Fruit fly (Drosophila melanogaster) whole organism, prepupa: Measurements from ENCODE around the gene CG43894.

Source experiments
- Blimp-1 ChIP-seq: fragments of 200-800 bp; sonication (Bioruptor generic); optimal IDR thresholded peaks from 3 replicates; lab custom pipeline; 2017; ENCODE audit warnings: missing biosample characterization, missing genetic modification characterization, mild to moderate bottlenecking, moderate library complexity, missing genetic modification reagents
- CG11294 ChIP-seq: fragments of 200-800 bp; sonication (Bioruptor generic); IDR thresholded peaks from 2 replicates; pipeline ENCODE4 v1.3.6; 2022; ENCODE audit warnings: missing biosample characterization, missing genetic modification characterization
- CG11902 ChIP-seq: fragments of 200-800 bp; sonication (Bioruptor generic); optimal IDR thresholded peaks from 3 replicates; lab custom pipeline; 2016; ENCODE audit warnings: missing biosample characterization, missing genetic modification characterization
- CG1621 ChIP-seq: fragments of 200-800 bp; sonication (Bioruptor generic); optimal IDR thresholded peaks from 3 replicates; lab custom pipeline; 2018; ENCODE audit warnings: missing biosample characterization, mild to moderate bottlenecking, missing genetic modification characterization
- CG16779 ChIP-seq: fragments of 200-800 bp; sonication (Bioruptor generic); optimal IDR thresholded peaks from 3 replicates; lab custom pipeline; 2017; ENCODE audit warnings: missing biosample characterization, mild to moderate bottlenecking, missing genetic modification characterization
- CG3032 ChIP-seq: fragments of 200-800 bp; optimal IDR thresholded peaks from 2 replicates; lab custom pipeline; 2019; ENCODE audit warnings: missing biosample characterization, mild to moderate bottlenecking, missing genetic modification characterization, moderate library complexity
- CG31627 ChIP-seq: fragments of 200-800 bp; sonication (Bioruptor generic); optimal IDR thresholded peaks from 3 replicates; lab custom pipeline; 2016; ENCODE audit warnings: missing biosample characterization, missing genetic modification characterization
- CG32006 ChIP-seq: fragments of 200-800 bp; sonication (Bioruptor generic); optimal IDR thresholded peaks from 3 replicates; lab custom pipeline; 2017; ENCODE audit warnings: missing biosample characterization, mild to moderate bottlenecking, missing genetic modification characterization
- CG34406 ChIP-seq: fragments of 200-800 bp; sonication (Bioruptor generic); optimal IDR thresholded peaks from 3 replicates; lab custom pipeline; 2016; ENCODE audit warnings: missing biosample characterization, missing genetic modification characterization
- CG4318 ChIP-seq: fragments of 200-800 bp; sonication (Bioruptor generic); optimal IDR thresholded peaks from 3 replicates; lab custom pipeline; 2017; ENCODE audit warnings: missing biosample characterization, mild to moderate bottlenecking, missing genetic modification characterization
- CG6163 ChIP-seq: fragments of 200-800 bp; sonication (Bioruptor generic); IDR thresholded peaks from 3 replicates; pipeline ENCODE4 v1.3.6; 2022; ENCODE audit warnings: missing biosample characterization, missing genetic modification characterization
- CG6276 ChIP-seq: fragments of 200-800 bp; sonication (Bioruptor generic); optimal IDR thresholded peaks from 2 replicates; lab custom pipeline; 2017; ENCODE audit warnings: missing biosample characterization, mild to moderate bottlenecking, missing genetic modification characterization
- CG6808 ChIP-seq: fragments of 200-800 bp; sonication (Bioruptor generic); optimal IDR thresholded peaks from 3 replicates; lab custom pipeline; 2017; ENCODE audit warnings: missing biosample characterization, missing genetic modification characterization, mild to moderate bottlenecking, moderate library complexity, missing genetic modification reagents
- CG6854 ChIP-seq: fragments of 200-800 bp; sonication (Bioruptor generic); optimal IDR thresholded peaks from 2 replicates; lab custom pipeline; 2017; ENCODE audit warnings: missing biosample characterization, mild to moderate bottlenecking, missing genetic modification characterization
- CG7368 ChIP-seq: fragments of 200-800 bp; sonication (Bioruptor generic); optimal IDR thresholded peaks from 3 replicates; lab custom pipeline; 2016; ENCODE audit warnings: missing biosample characterization, missing genetic modification characterization
- CG8119 ChIP-seq: fragments of 200-800 bp; sonication (Bioruptor generic); IDR thresholded peaks from 3 replicates; pipeline ENCODE4 v1.3.6; 2022; ENCODE audit warnings: missing biosample characterization, missing genetic modification characterization
- CG8319 ChIP-seq: fragments of 200-800 bp; sonication (Bioruptor generic); optimal IDR thresholded peaks from 3 replicates; lab custom pipeline; 2016; ENCODE audit warnings: missing biosample characterization, missing genetic modification characterization
- CG8632 ChIP-seq: fragments of 200-800 bp; sonication (Bioruptor generic); optimal IDR thresholded peaks from 3 replicates; lab custom pipeline; 2016; ENCODE audit warnings: missing biosample characterization, missing genetic modification characterization
- CG9139 ChIP-seq: fragments of 200-800 bp; sonication (Bioruptor generic); optimal IDR thresholded peaks from 3 replicates; lab custom pipeline; 2017; ENCODE audit warnings: missing biosample characterization, mild to moderate bottlenecking, missing genetic modification characterization
- Eip78C ChIP-seq: fragments of 200-800 bp; sonication (Bioruptor generic); peaks from one replicate; lab custom pipeline; 2016; ENCODE audit warnings: missing biosample characterization, missing genetic modification characterization
- Eip93F ChIP-seq: fragments of 200-800 bp; sonication (Bioruptor generic); optimal IDR thresholded peaks from 2 replicates; lab custom pipeline; 2016; ENCODE audit warnings: missing biosample characterization, mild to moderate bottlenecking, missing genetic modification characterization
- Ets21C ChIP-seq: fragments of 200-800 bp; sonication (Bioruptor generic); optimal IDR thresholded peaks from 3 replicates; lab custom pipeline; 2016; ENCODE audit warnings: missing biosample characterization, missing genetic modification characterization
- Ets96B ChIP-seq: fragments of 200-800 bp; optimal IDR thresholded peaks from 2 replicates; lab custom pipeline; 2019; ENCODE audit warnings: missing biosample characterization, mild to moderate bottlenecking, missing genetic modification characterization, moderate library complexity
- Gug ChIP-seq: fragments of 200-800 bp; sonication (Bioruptor generic); IDR thresholded peaks from 2 replicates; pipeline ENCODE4 v1.3.6; 2022; ENCODE audit warnings: missing biosample characterization, missing genetic modification characterization
- Met ChIP-seq: fragments of 200-800 bp; sonication (Bioruptor generic); optimal IDR thresholded peaks from 3 replicates; lab custom pipeline; 2016; ENCODE audit warnings: missing biosample characterization, missing genetic modification characterization
- OdsH ChIP-seq: fragments of 200-800 bp; sonication (Bioruptor generic); optimal IDR thresholded peaks from 3 replicates; lab custom pipeline; 2016; ENCODE audit warnings: missing biosample characterization, missing genetic modification characterization
- Smox ChIP-seq: fragments of 200-800 bp; sonication (Bioruptor generic); optimal IDR thresholded peaks from 3 replicates; lab custom pipeline; 2016; ENCODE audit warnings: missing biosample characterization, missing genetic modification characterization
- Sox102F ChIP-seq: fragments of 200-800 bp; sonication (Bioruptor generic); optimal IDR thresholded peaks from 2 replicates; lab custom pipeline; 2016; ENCODE audit warnings: missing biosample characterization, mild to moderate bottlenecking, missing genetic modification characterization
- Sox14 ChIP-seq: fragments of 200-800 bp; sonication (Bioruptor generic); optimal IDR thresholded peaks from 3 replicates; lab custom pipeline; 2016; ENCODE audit warnings: missing biosample characterization, missing genetic modification characterization
- cyc ChIP-seq: fragments of 200-800 bp; sonication (Bioruptor generic); optimal IDR thresholded peaks from 3 replicates; lab custom pipeline; 2016; ENCODE audit warnings: missing biosample characterization, missing genetic modification characterization
- dsx ChIP-seq: fragments of 200-800 bp; optimal IDR thresholded peaks from 3 replicates; lab custom pipeline; 2019; ENCODE audit warnings: missing biosample characterization, mild to moderate bottlenecking, missing genetic modification characterization, moderate library complexity; ENCODE audit not compliant: poor library complexity, severe bottlenecking
- eg ChIP-seq: fragments of 200-800 bp; sonication (Bioruptor generic); IDR thresholded peaks from 3 replicates; pipeline ENCODE4 v1.3.6; 2022; ENCODE audit warnings: missing biosample characterization, missing genetic modification characterization
- esn ChIP-seq: fragments of 200-800 bp; sonication (Bioruptor generic); optimal IDR thresholded peaks from 2 replicates; lab custom pipeline; 2016; ENCODE audit warnings: missing biosample characterization, mild to moderate bottlenecking, missing genetic modification characterization, moderate library complexity
- fkh ChIP-seq: fragments of 200-800 bp; sonication (Bioruptor generic); optimal IDR thresholded peaks from 3 replicates; lab custom pipeline; 2017; ENCODE audit warnings: missing biosample characterization, mild to moderate bottlenecking, missing genetic modification characterization, moderate library complexity
- lz ChIP-seq: fragments of 200-800 bp; sonication (Bioruptor generic); optimal IDR thresholded peaks from 3 replicates; lab custom pipeline; 2016; ENCODE audit warnings: missing biosample characterization, missing genetic modification characterization
- salr ChIP-seq, 2 experiments: fragments of 200-800 bp; sonication (Bioruptor generic); optimal IDR thresholded peaks; 3 replicates each; lab custom pipeline; 2016 to 2018; ENCODE audit warnings: missing biosample characterization in 2 of 2, missing genetic modification characterization in 2 of 2, mild to moderate bottlenecking in 1 of 2
- spab ChIP-seq: fragments of 200-800 bp; sonication (Bioruptor generic); optimal IDR thresholded peaks from 2 replicates; lab custom pipeline; 2017; ENCODE audit warnings: missing biosample characterization, mild to moderate bottlenecking, missing genetic modification characterization, missing genetic modification reagents
- svp ChIP-seq: fragments of 200-800 bp; sonication (Bioruptor generic); peaks from one replicate; lab custom pipeline; 2016; ENCODE audit warnings: missing biosample characterization, missing genetic modification characterization
- vri ChIP-seq: fragments of 200-800 bp; sonication (Bioruptor generic); optimal IDR thresholded peaks from 3 replicates; lab custom pipeline; 2016; ENCODE audit warnings: missing biosample characterization, mild to moderate bottlenecking, missing genetic modification characterization

Gene CG43894

dm6 chr3L:12843056-12843799, 46.3 kb upstream of the CG43894 start, which contains the start of gene nebu (continued):
- TF ChIP-seq CG8319 (peak; percentile 98), Blimp-1 (GFP tag; lab: Kevin White, UChicago) (peak; percentile 95), CG32006 (GFP tag; lab: Kevin White, UChicago) (peak; percentile 97), spab (GFP tag; lab: Kevin White, UChicago) (peak; percentile 96), fkh (GFP tag; lab: Kevin White, UChicago) (peak; percentile 81), CG1621 (tag; lab: Kevin White, UChicago) (peak; percentile 97), Ets21C (GFP tag; lab: Kevin White, UChicago) (peak; percentile 99), CG9139 (GFP tag; lab: Kevin White, UChicago) (peak; percentile 91), vri (GFP tag; lab: Kevin White, UChicago) (peak; percentile 98), Sox14 (GFP tag; lab: Kevin White, UChicago) (peak; percentile 99), dsx (GFP tag; lab: Kevin White, UChicago) (peak; percentile 98), CG16779 (tag; lab: Kevin White, UChicago) (peak; percentile 93), CG6163 (peak; percentile 99), OdsH (GFP tag; lab: Kevin White, UChicago) (peak; percentile 99), CG6808 (GFP tag; lab: Kevin White, UChicago) (peak; percentile 95), Eip93F (GFP tag; lab: Kevin White, UChicago) (peak; percentile 97), Ets96B (tag; lab: Kevin White, UChicago) (peak; percentile 97), svp (GFP tag; lab: Kevin White, UChicago) (peak; percentile 100), eg (GFP tag; lab: Robert Waterston, UW) (peak; percentile 98), Gug (GFP tag; lab: Robert Waterston, UW) (peak; percentile 97), cyc (GFP tag; lab: Kevin White, UChicago) (peak; percentile 99), Met (GFP tag; lab: Kevin White, UChicago) (peak; percentile 99), CG8119 (peak; percentile 97), CG11294 (peak; percentile 97), CG8632 (GFP tag; lab: Kevin White, UChicago) (peak; percentile 98), Eip78C (GFP tag; lab: Kevin White, UChicago) (peak; percentile 100), CG31627 (GFP tag; lab: Kevin White, UChicago) (peak; percentile 99), CG3032 (tag; lab: Kevin White, UChicago) (peak; percentile 96), CG7368 (GFP tag; lab: Kevin White, UChicago) (peak; percentile 98), CG6276 (peak; percentile 93), salr (GFP tag; optimal IDR thresholded peaks at IDR 0.05; lab: Kevin White, UChicago) (peak; percentile 95 to 96), Sox102F (GFP tag; lab: Kevin White, UChicago) (peak; percentile 99), Smox (peak; percentile 99)

- TF ChIP-seq Ets96B (tag; lab: Kevin White, UChicago) (peak; percentile 10), vri (GFP tag; lab: Kevin White, UChicago) (peak; percentile 82), CG6854 (peak; percentile 44), CG9139 (GFP tag; lab: Kevin White, UChicago) (no peak), dsx (GFP tag; lab: Kevin White, UChicago) (no peak), CG6276 (no peak), CG3032 (tag; lab: Kevin White, UChicago) (peak; percentile 29), Smox (no peak), cyc (GFP tag; lab: Kevin White, UChicago) (no peak), spab (GFP tag; lab: Kevin White, UChicago) (no peak), Eip93F (GFP tag; lab: Kevin White, UChicago) (peak; percentile 50), CG4318 (GFP tag; lab: Kevin White, UChicago) (no peak), esn (peak; percentile 44), lz (GFP tag; lab: Kevin White, UChicago) (peak; percentile 40), CG34406 (GFP tag; lab: Kevin White, UChicago) (no peak), CG11294 (no peak), CG8632 (GFP tag; lab: Kevin White, UChicago) (peak; percentile 8), CG11902 (no peak)
Measured at dm6 chr3L:12849867-12850301, 39.7 kb upstream of the CG43894 start, which contains the start of the genes CG10948 and Wbp2. Gene CG10948 (minus strand): TSS chr3L:12850117. Gene Wbp2 (plus strand): TSS chr3L:12850165.
